Fruit fly (Drosophila melanogaster): ENCODE data around the gene bdwf.

bdwf gene

dm6 chr3R:16996059-16996959 is 46.6 kb downstream of the bdwf start, which contains the start of the genes EMC2A and CG3534 (continued):
- no peak for TF ChIP-seq MTF-1 (GFP tag; optimal IDR thresholded peaks at IDR 0.05; ENCODE audit: borderline replicate concordance)
- no peak for TF ChIP-seq gro (GFP tag; optimal IDR thresholded peaks at IDR 0.05)
- TF ChIP-seq CG34376 (GFP tag; optimal IDR thresholded peaks at IDR 0.05): peak; percentile 63
- no peak for TF ChIP-seq Sry-β (GFP tag; optimal IDR thresholded peaks at IDR 0.05)
- TF ChIP-seq CG12104 (GFP tag; optimal IDR thresholded peaks at IDR 0.05): peak; percentile 2
- TF ChIP-seq zen (tag; optimal IDR thresholded peaks at IDR 0.05): no peak
- TF ChIP-seq Ptx1 (GFP tag; IDR thresholded peaks at IDR 0.05): no peak
- peak; percentile 59 for TF ChIP-seq Sin3A (optimal IDR thresholded peaks at IDR 0.05)
- no peak for TF ChIP-seq schlank (tag; optimal IDR thresholded peaks at IDR 0.05)
- TF ChIP-seq CG12659 (GFP tag; optimal IDR thresholded peaks at IDR 0.05): peak; percentile 2
- no peak for TF ChIP-seq da (GFP tag; optimal IDR thresholded peaks at IDR 0.05)
- TF ChIP-seq ems (GFP tag; optimal IDR thresholded peaks at IDR 0.05): peak; percentile 25
- TF ChIP-seq CG15269 (tag; optimal IDR thresholded peaks at IDR 0.05): no peak
- TF ChIP-seq Hr78 (GFP tag; optimal IDR thresholded peaks at IDR 0.05): peak in 1 of 2 experiments; percentile 87
- no peak for TF ChIP-seq vnd (GFP tag; IDR thresholded peaks at IDR 0.05; ENCODE audit: partially characterized antibody)
- no peak for TF ChIP-seq mld (GFP tag; IDR thresholded peaks at IDR 0.05; ENCODE audit: partially characterized antibody)
- no peak for TF ChIP-seq CG17802 (tag; optimal IDR thresholded peaks at IDR 0.05)
- TF ChIP-seq CG5245 (GFP tag; optimal IDR thresholded peaks at IDR 0.05): no peak
- TF ChIP-seq B-H2 (GFP tag; optimal IDR thresholded peaks at IDR 0.05): no peak
- TF ChIP-seq CG17186 (GFP tag; optimal IDR thresholded peaks at IDR 0.05): no peak
- TF ChIP-seq CG7745 (tag; optimal IDR thresholded peaks at IDR 0.05): no peak
- TF ChIP-seq sim (GFP tag; IDR thresholded peaks at IDR 0.05): no peak
- no peak for TF ChIP-seq CG9932 (GFP tag; IDR thresholded peaks at IDR 0.05)
- no peak for TF ChIP-seq croc (GFP tag; conservative IDR thresholded peaks at IDR 0.05)
- peak; percentile 68 for TF ChIP-seq phol (tag; optimal IDR thresholded peaks at IDR 0.05)
- no peak for TF ChIP-seq ssp (GFP tag; IDR thresholded peaks at IDR 0.05)
- TF ChIP-seq CG30403 (GFP tag; optimal IDR thresholded peaks at IDR 0.05): peak; percentile 25
- TF ChIP-seq CG11723 (GFP tag; optimal IDR thresholded peaks at IDR 0.05): no peak
- no peak for TF ChIP-seq zfh2 (GFP tag; optimal IDR thresholded peaks at IDR 0.05)
- no peak for TF ChIP-seq Lim3 (GFP tag; IDR thresholded peaks at IDR 0.05)
- no peak for TF ChIP-seq CG14667 (GFP tag; IDR thresholded peaks at IDR 0.05)
- TF ChIP-seq Fer3 (tag; optimal IDR thresholded peaks at IDR 0.05): no peak
- TF ChIP-seq gcm2 (GFP tag; optimal IDR thresholded peaks at IDR 0.05): no peak
- TF ChIP-seq row (GFP tag; IDR thresholded peaks at IDR 0.05): no peak
- TF ChIP-seq CG13624 (GFP tag; optimal IDR thresholded peaks at IDR 0.05): peak; percentile 6
- TF ChIP-seq h (optimal IDR thresholded peaks at IDR 0.05): no peak
- no peak for TF ChIP-seq sd (tag; optimal IDR thresholded peaks at IDR 0.05)
- TF ChIP-seq Lhr (GFP tag; optimal IDR thresholded peaks at IDR 0.05): no peak
- TF ChIP-seq CrebB (tag; optimal IDR thresholded peaks at IDR 0.05): no peak
- no peak for TF ChIP-seq pnt (GFP tag; optimal IDR thresholded peaks at IDR 0.05)
- TF ChIP-seq CG4328 (GFP tag; optimal IDR thresholded peaks at IDR 0.05): no peak
- TF ChIP-seq chif (GFP tag; optimal IDR thresholded peaks at IDR 0.05): no peak
- peak; percentile 98 for TF ChIP-seq trem (tag; optimal IDR thresholded peaks at IDR 0.05)
- TF ChIP-seq Hr39 (optimal IDR thresholded peaks at IDR 0.05): no peak
- peak; percentile 32 for TF ChIP-seq Dip3 (GFP tag; optimal IDR thresholded peaks at IDR 0.05)
- no peak for TF ChIP-seq sqz (GFP tag; optimal IDR thresholded peaks at IDR 0.05)
- no peak for TF ChIP-seq CG11456 (GFP tag; IDR thresholded peaks at IDR 0.05)
- TF ChIP-seq fu2 (GFP tag; optimal IDR thresholded peaks at IDR 0.05): no peak
- no peak for TF ChIP-seq CG7271 (tag; optimal IDR thresholded peaks at IDR 0.05)
- TF ChIP-seq CG18476 (GFP tag; optimal IDR thresholded peaks at IDR 0.05): no peak
